Fruit fly (Drosophila melanogaster): ENCODE measurements around the gene CCT7.

- TF ChIP-seq CTCF (optimal IDR thresholded peaks at IDR 0.05) (no peak), CG8478 (optimal IDR thresholded peaks at IDR 0.05) (no peak)
Observed at dm6 chr3R:8841533-8841932, 40.2 kb downstream of the CCT7 start.
